Worm (Caenorhabditis elegans) whole organism, young adult: Measurements from ENCODE around the gene srbc-58.

ENCODE experiments used
- B0019.2 ChIP-seq: fragments of 200-800 bp; sonication (Bioruptor generic); conservative IDR thresholded peaks from 2 replicates; pipeline ENCODE4 v1.3.6; 2022; ENCODE audit warnings: missing genetic modification reagents, missing genetic modification characterization, missing compliant biosample characterization
- B0261.1 ChIP-seq: sonication (generic microtip); optimal IDR thresholded peaks from 2 replicates; lab custom pipeline; 2016; ENCODE audit warnings: mild to moderate bottlenecking, missing genetic modification characterization, moderate library complexity, missing compliant biosample characterization
- C06A6.2 ChIP-seq: fragments of 200-800 bp; sonication (Bioruptor generic); conservative IDR thresholded peaks from 2 replicates; pipeline ENCODE4 v1.3.6; 2022; ENCODE audit warnings: missing genetic modification characterization, missing compliant biosample characterization
- D2030.7 ChIP-seq: fragments of 200-800 bp; sonication (Bioruptor generic); IDR thresholded peaks from 2 replicates; pipeline ENCODE4 v1.3.6; 2022; ENCODE audit warnings: missing genetic modification reagents, missing genetic modification characterization, missing compliant biosample characterization
- F22D6.2 ChIP-seq: sonication (generic microtip); optimal IDR thresholded peaks from 2 replicates; lab custom pipeline; 2016; ENCODE audit warnings: mild to moderate bottlenecking, missing genetic modification characterization, missing compliant biosample characterization
- Y53G8AR.9 ChIP-seq: fragments of 200-800 bp; sonication (Bioruptor generic); conservative IDR thresholded peaks from 2 replicates; pipeline ENCODE4 v1.3.6; 2022; ENCODE audit warnings: missing genetic modification reagents, missing genetic modification characterization, missing compliant biosample characterization
- attf-3 ChIP-seq: fragments of 200-800 bp; sonication (Bioruptor generic); conservative IDR thresholded peaks from 2 replicates; pipeline ENCODE4 v1.3.6; 2022; ENCODE audit warnings: missing genetic modification reagents, missing genetic modification characterization, missing compliant biosample characterization
- attf-6 ChIP-seq: fragments of 200-800 bp; sonication (Bioruptor generic); IDR thresholded peaks from 2 replicates; pipeline ENCODE4 v1.3.6; 2022; ENCODE audit warnings: missing genetic modification reagents, missing genetic modification characterization, missing compliant biosample characterization
- bed-2 ChIP-seq: fragments of 200-800 bp; sonication (Bioruptor generic); IDR thresholded peaks from 2 replicates; pipeline ENCODE4 v1.3.6; 2022; ENCODE audit warnings: missing genetic modification reagents, missing genetic modification characterization, missing compliant biosample characterization
- ceh-58 ChIP-seq: fragments of 200-800 bp; sonication (Bioruptor generic); IDR thresholded peaks from 2 replicates; pipeline ENCODE4 v1.3.6; 2022; ENCODE audit warnings: missing genetic modification characterization, missing compliant biosample characterization
- dpff-1 ChIP-seq: sonication (generic microtip); optimal IDR thresholded peaks from 2 replicates; lab custom pipeline; 2017; ENCODE audit warnings: mild to moderate bottlenecking, missing genetic modification characterization, missing compliant biosample characterization
- ets-4 ChIP-seq: fragments of 200-800 bp; sonication (Bioruptor generic); optimal IDR thresholded peaks from 2 replicates; lab custom pipeline; 2018; ENCODE audit warnings: mild to moderate bottlenecking, missing genetic modification characterization, missing compliant biosample characterization
- gei-17 ChIP-seq: fragments of 200-800 bp; sonication (Bioruptor generic); optimal IDR thresholded peaks from 2 replicates; lab custom pipeline; 2018; ENCODE audit warnings: mild to moderate bottlenecking, missing genetic modification characterization, missing compliant biosample characterization
- him-1 ChIP-seq: sonication (generic microtip); optimal IDR thresholded peaks from 2 replicates; lab custom pipeline; 2016; ENCODE audit warnings: missing genotype, missing genetic modification reagents, missing genetic modification characterization, missing compliant biosample characterization
- let-607 ChIP-seq, 2 experiments: fragments of 200-800 bp in 1 of 2; sonication (Bioruptor generic) in 1 of 2; sonication (generic microtip) in 1 of 2; optimal IDR thresholded peaks; 2 replicates each; lab custom pipeline; 2016 to 2018; ENCODE audit warnings: mild to moderate bottlenecking in 2 of 2, missing compliant biosample characterization in 2 of 2, missing genetic modification characterization in 2 of 2, moderate library complexity in 2 of 2, missing genotype in 1 of 2
- lin-26 ChIP-seq: fragments of 200-800 bp; sonication (Bioruptor generic); IDR thresholded peaks from 2 replicates; pipeline ENCODE4 v1.3.6; 2022; ENCODE audit warnings: missing genetic modification reagents, missing genetic modification characterization, missing compliant biosample characterization
- lin-40 ChIP-seq: sonication (generic microtip); optimal IDR thresholded peaks from 2 replicates; lab custom pipeline; 2016; ENCODE audit warnings: missing genetic modification characterization, mild to moderate bottlenecking, missing compliant biosample characterization, missing genotype, missing genetic modification reagents
- lin-54 ChIP-seq: fragments of 200-800 bp; sonication (Bioruptor generic); optimal IDR thresholded peaks from 2 replicates; lab custom pipeline; 2018; ENCODE audit warnings: mild to moderate bottlenecking, missing genetic modification characterization, missing compliant biosample characterization
- madf-3 ChIP-seq: fragments of 200-800 bp; sonication (Bioruptor generic); IDR thresholded peaks from 2 replicates; pipeline ENCODE4 v1.3.6; 2022; ENCODE audit warnings: missing genetic modification reagents, missing genetic modification characterization, missing compliant biosample characterization
- madf-6 ChIP-seq: fragments of 200-800 bp; sonication (Bioruptor generic); IDR thresholded peaks from 2 replicates; pipeline ENCODE4 v1.3.6; 2022; ENCODE audit warnings: missing genetic modification reagents, missing genetic modification characterization, missing compliant biosample characterization
- mcd-1 ChIP-seq: fragments of 200-800 bp; sonication (Bioruptor generic); IDR thresholded peaks from 2 replicates; pipeline ENCODE4 v1.3.6; 2022; ENCODE audit warnings: missing genetic modification reagents, missing genetic modification characterization, missing compliant biosample characterization
- mel-28 ChIP-seq: sonication (generic microtip); optimal IDR thresholded peaks from 2 replicates; lab custom pipeline; 2016; ENCODE audit warnings: borderline replicate concordance, mild to moderate bottlenecking, missing genetic modification characterization, missing compliant biosample characterization
- mxl-1 ChIP-seq: sonication (generic microtip); optimal IDR thresholded peaks from 2 replicates; lab custom pipeline; 2016; ENCODE audit warnings: missing genetic modification characterization, missing compliant biosample characterization
- pbrm-1 ChIP-seq: fragments of 200-800 bp; sonication (Bioruptor generic); IDR thresholded peaks from 2 replicates; pipeline ENCODE4 v1.3.6; 2022; ENCODE audit warnings: missing genetic modification reagents, missing genetic modification characterization, missing compliant biosample characterization
- sdz-38 ChIP-seq: sonication (generic microtip); optimal IDR thresholded peaks from 2 replicates; lab custom pipeline; 2016; ENCODE audit warnings: missing genotype, missing genetic modification characterization, missing compliant biosample characterization
- snpc-1.1 ChIP-seq: sonication (generic microtip); optimal IDR thresholded peaks from 2 replicates; lab custom pipeline; 2017; ENCODE audit warnings: missing genetic modification characterization, mild to moderate bottlenecking, missing compliant biosample characterization, antibody characterized with exemption, moderate library complexity, missing genotype, missing genetic modification reagents; ENCODE audit not compliant: insufficient read depth
- snpc-1.3 ChIP-seq: sonication (generic microtip); optimal IDR thresholded peaks from 2 replicates; lab custom pipeline; 2017; ENCODE audit warnings: missing genetic modification characterization, mild to moderate bottlenecking, missing compliant biosample characterization, antibody characterized with exemption, moderate library complexity, missing genotype, missing genetic modification reagents; ENCODE audit not compliant: insufficient read depth
- snpc-4 ChIP-seq, 5 experiments: fragments of 150-350 bp in 1 of 5; sonication (generic microtip) in 4 of 5; optimal IDR thresholded peaks; 2 replicates each; lab custom pipeline; 2014 to 2018; ENCODE audit warnings: missing genetic modification characterization in 5 of 5, missing biosample characterization in 3 of 5, antibody characterized with exemption in 2 of 5, mild to moderate bottlenecking in 2 of 5, missing compliant biosample characterization in 2 of 5, missing genotype in 2 of 5, moderate library complexity in 2 of 5, missing genetic modification reagents in 1 of 5
- tbp1 ChIP-seq: fragments of 200-800 bp; sonication (Bioruptor generic); optimal IDR thresholded peaks from 2 replicates; lab custom pipeline; 2018; ENCODE audit warnings: mild to moderate bottlenecking, missing genetic modification characterization, missing compliant biosample characterization
- unc-62 ChIP-seq: fragments of 150-350 bp; optimal IDR thresholded peaks from 2 replicates; lab custom pipeline; 2014; ENCODE audit warnings: missing biosample characterization, missing genetic modification reagents, missing genetic modification characterization
- xnd-1 ChIP-seq: sonication (generic microtip); optimal IDR thresholded peaks from 2 replicates; lab custom pipeline; 2016; ENCODE audit warnings: missing genotype, missing genetic modification reagents, missing genetic modification characterization, missing compliant biosample characterization
- ztf-18 ChIP-seq: sonication (generic microtip); optimal IDR thresholded peaks from 2 replicates; lab custom pipeline; 2016; ENCODE audit warnings: missing genotype, mild to moderate bottlenecking, missing genetic modification characterization, missing compliant biosample characterization
- ztf-22 ChIP-seq: fragments of 200-800 bp; sonication (Bioruptor generic); optimal IDR thresholded peaks from 2 replicates; lab custom pipeline; 2018; ENCODE audit warnings: mild to moderate bottlenecking, missing genetic modification characterization, moderate library complexity, missing compliant biosample characterization
- ztf-25 ChIP-seq: fragments of 200-800 bp; sonication (Bioruptor generic); IDR thresholded peaks from 2 replicates; pipeline ENCODE4 v1.3.6; 2022; ENCODE audit warnings: missing genetic modification reagents, missing genetic modification characterization, missing compliant biosample characterization

srbc-58 gene

DNA sequence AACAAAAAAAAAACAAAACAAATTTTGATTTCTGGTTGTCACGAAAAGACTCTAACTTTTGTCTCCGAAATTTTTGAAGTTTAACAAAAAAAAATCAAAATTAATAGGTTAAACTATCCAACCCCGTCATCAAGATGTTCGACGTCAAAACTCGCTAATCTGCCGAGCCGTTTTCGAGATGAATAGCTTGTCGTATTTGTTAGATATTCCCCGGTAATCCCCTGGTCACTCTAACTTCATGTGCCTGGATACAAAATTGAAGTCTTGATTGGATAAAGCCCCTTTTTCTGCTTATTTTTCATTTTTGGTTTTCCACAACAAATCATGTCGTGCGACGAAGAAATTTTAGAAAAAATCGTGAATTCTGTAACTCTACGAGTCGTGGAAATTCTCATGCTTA is 7.6 kb downstream of the srbc-58 start, which contains the start of gene srab-16:
TSS of gene srab-16 (plus strand) at position 301 of the 400 bp plus-strand sequence.
- TF ChIP-seq bed-2 (GFP tag; lab: Robert Waterston, UW) (no peak), mel-28 (tag; lab: Kevin White, UChicago) (no peak), D2030.7 (GFP tag; lab: Robert Waterston, UW) (no peak), B0019.2 (GFP tag; lab: Robert Waterston, UW) (no peak), ets-4 (no peak), ztf-18 (tag; lab: Kevin White, UChicago) (no peak), gei-17 (GFP tag; lab: Kevin White, UChicago) (no peak), lin-26 (GFP tag; lab: Robert Waterston, UW) (no peak), xnd-1 (tag; lab: Kevin White, UChicago) (no peak), sdz-38 (tag; lab: Kevin White, UChicago) (no peak), attf-3 (GFP tag; lab: Robert Waterston, UW) (no peak), ztf-25 (GFP tag; lab: Robert Waterston, UW) (no peak), madf-6 (GFP tag; lab: Robert Waterston, UW) (no peak), attf-6 (GFP tag; lab: Robert Waterston, UW) (no peak), pbrm-1 (GFP tag; lab: Robert Waterston, UW) (no peak), Y53G8AR.9 (GFP tag; lab: Robert Waterston, UW) (no peak), madf-3 (no peak)

DNA sequence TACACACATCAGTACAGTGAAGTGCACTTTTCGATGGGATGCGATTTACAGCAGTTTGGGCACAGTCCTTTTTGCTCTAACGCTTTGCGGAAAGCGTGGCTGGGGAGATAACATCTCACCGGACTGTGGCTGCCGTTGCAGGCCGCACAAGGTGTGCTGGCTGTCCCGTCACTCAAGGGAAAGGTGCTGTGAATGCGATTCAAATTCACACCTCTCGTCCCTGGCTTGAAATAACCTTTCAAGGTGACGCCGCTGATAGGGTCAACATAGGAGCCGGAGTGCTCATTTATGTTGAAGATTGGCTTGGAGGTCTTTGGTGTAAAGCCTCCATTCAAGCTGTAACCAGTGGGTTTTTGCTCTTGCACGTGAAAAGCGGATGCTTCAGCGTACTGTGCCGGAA is 19.3 kb downstream of the srbc-58 start:
- TF ChIP-seq gei-17 (GFP tag; lab: Kevin White, UChicago): no peak
- TF ChIP-seq ceh-58 (GFP tag; lab: Robert Waterston, UW): 0 out of 2 replicates have a peak, but pooled peaks have one; percentile 59
- no peak for TF ChIP-seq tbp1 (GFP tag; lab: Kevin White, UChicago)
- no peak for TF ChIP-seq snpc-1.3 (tag; lab: Kevin White, UChicago)

DNA sequence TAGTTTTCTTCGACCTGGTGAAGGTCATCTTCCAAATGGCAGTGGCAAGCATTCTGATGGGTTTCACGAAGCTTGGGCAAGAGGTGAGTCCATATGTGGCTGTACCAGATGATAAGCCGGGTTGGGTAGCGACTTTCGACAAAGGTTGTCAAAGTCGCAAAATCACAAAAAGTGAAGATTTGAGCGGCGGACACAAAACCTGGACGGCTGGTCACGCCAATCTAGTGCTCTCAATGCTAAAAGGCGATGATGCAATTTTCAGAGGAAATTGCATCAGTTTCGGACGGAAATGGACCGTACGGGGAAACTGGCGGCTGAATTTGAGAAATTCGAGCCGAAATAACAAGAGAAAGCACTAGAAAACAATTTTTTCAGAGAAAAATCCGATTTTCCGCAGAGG is 22.4 kb downstream of the srbc-58 start:
- no peak for TF ChIP-seq dpff-1 (tag; lab: Kevin White, UChicago)
- TF ChIP-seq ceh-58 (GFP tag; lab: Robert Waterston, UW): no peak
- no peak for TF ChIP-seq mcd-1 (GFP tag; lab: Robert Waterston, UW)
- TF ChIP-seq C06A6.2 (GFP tag; lab: Robert Waterston, UW): no peak
- no peak for TF ChIP-seq F22D6.2 (tag; lab: Kevin White, UChicago)
- TF ChIP-seq lin-54: no peak
- TF ChIP-seq lin-40 (tag; lab: Kevin White, UChicago): no peak
- no peak for TF ChIP-seq snpc-4 (GFP tag; optimal IDR thresholded peaks at IDR 0.05; lab: Kevin White, UChicago)
- TF ChIP-seq snpc-4 (tag; optimal IDR thresholded peaks at IDR 0.05; lab: Kevin White, UChicago): peak in 3 of 4 experiments; percentile 37 to 82 (median 78)
- TF ChIP-seq him-1 (tag; lab: Kevin White, UChicago): no peak
- TF ChIP-seq snpc-1.1: peak; percentile 3
- no peak for TF ChIP-seq B0261.1
- TF ChIP-seq unc-62 (GFP tag; lab: Kevin White, UChicago): no peak
- TF ChIP-seq let-607 (tag; optimal IDR thresholded peaks at IDR 0.05; lab: Kevin White, UChicago): no peak
- TF ChIP-seq mxl-1 (tag; lab: Kevin White, UChicago): no peak
- TF ChIP-seq ztf-22 (GFP tag; lab: Kevin White, UChicago): no peak
